Fruit fly (Drosophila melanogaster) whole organism, embryonic: ENCODE data around the gene CG11350.
A peak's percentile ranks its signal among the peaks of the same experiment; 100 is the strongest.

ENCODE experiments used
- Blimp-1 ChIP-seq: fragments of 200-800 bp; sonication (Bioruptor generic); optimal IDR thresholded peaks from 3 replicates; lab custom pipeline; 2018; ENCODE audit warnings: missing biosample characterization, missing genetic modification characterization, mild to moderate bottlenecking, moderate library complexity, missing genetic modification reagents
- CG10654 ChIP-seq: fragments of 200-800 bp; sonication (Bioruptor generic); optimal IDR thresholded peaks from 2 replicates; lab custom pipeline; 2016; ENCODE audit warnings: missing biosample characterization, missing genetic modification characterization
- CG1233 ChIP-seq: fragments of 200-800 bp; sonication (Bioruptor generic); optimal IDR thresholded peaks from 4 replicates; lab custom pipeline; 2018; ENCODE audit warnings: missing biosample characterization, mild to moderate bottlenecking, missing genetic modification characterization
- CG12659 ChIP-seq: fragments of 200-800 bp; sonication (Bioruptor generic); optimal IDR thresholded peaks from 3 replicates; lab custom pipeline; 2017; ENCODE audit warnings: mild to moderate bottlenecking, missing biosample characterization, missing genetic modification reagents, missing genetic modification characterization
- CG13123 ChIP-seq: fragments of 200-800 bp; sonication (Bioruptor generic); optimal IDR thresholded peaks from 2 replicates; lab custom pipeline; 2016; ENCODE audit warnings: missing biosample characterization, missing genetic modification characterization
- CG13296 ChIP-seq: fragments of 200-800 bp; sonication (Bioruptor generic); optimal IDR thresholded peaks from 3 replicates; lab custom pipeline; 2018; ENCODE audit warnings: missing biosample characterization, mild to moderate bottlenecking, missing genetic modification characterization
- CG2129 ChIP-seq: fragments of 200-800 bp; sonication (Bioruptor generic); IDR thresholded peaks from 2 replicates; pipeline ENCODE4 v1.3.6; 2022; ENCODE audit warnings: missing biosample characterization, missing genetic modification characterization; ENCODE audit not compliant: partially characterized antibody
- CG2889 ChIP-seq: fragments of 200-800 bp; sonication (Bioruptor generic); IDR thresholded peaks from 3 replicates; pipeline ENCODE4 v1.3.6; 2022; ENCODE audit warnings: missing biosample characterization, missing genetic modification characterization
- CG30020 ChIP-seq: fragments of 200-800 bp; optimal IDR thresholded peaks from 2 replicates; lab custom pipeline; 2019; ENCODE audit warnings: missing biosample characterization, mild to moderate bottlenecking, missing genetic modification characterization, moderate library complexity
- CG4854 ChIP-seq: fragments of 200-800 bp; sonication (Bioruptor generic); optimal IDR thresholded peaks from 2 replicates; lab custom pipeline; 2016; ENCODE audit warnings: missing biosample characterization, missing genetic modification characterization, inconsistent platforms
- CG6175 ChIP-seq: fragments of 200-800 bp; sonication (Bioruptor generic); IDR thresholded peaks from 3 replicates; pipeline ENCODE4 v1.3.6; 2022; ENCODE audit warnings: missing biosample characterization, missing genetic modification characterization
- CG8924 ChIP-seq: fragments of 200-800 bp; optimal IDR thresholded peaks from 3 replicates; lab custom pipeline; 2019; ENCODE audit warnings: missing biosample characterization, mild to moderate bottlenecking, missing genetic modification characterization, moderate library complexity
- CG9727 ChIP-seq: fragments of 200-800 bp; sonication (Bioruptor generic); optimal IDR thresholded peaks from 3 replicates; lab custom pipeline; 2017; ENCODE audit warnings: missing biosample characterization, mild to moderate bottlenecking, missing genetic modification characterization
- CrebB ChIP-seq: fragments of 200-800 bp; sonication (Bioruptor generic); optimal IDR thresholded peaks from 3 replicates; lab custom pipeline; 2018; ENCODE audit warnings: missing biosample characterization, mild to moderate bottlenecking, missing genetic modification characterization
- Doc2 ChIP-seq: fragments of 200-800 bp; sonication (Bioruptor generic); IDR thresholded peaks from 2 replicates; pipeline ENCODE4 v1.3.6; 2022; ENCODE audit warnings: missing biosample characterization, missing genetic modification characterization
- Dref ChIP-seq: fragments of 200-800 bp; sonication (Bioruptor generic); IDR thresholded peaks from 2 replicates; pipeline ENCODE4 v1.3.6; 2022; ENCODE audit warnings: missing biosample characterization, missing genetic modification characterization
- Lim3 ChIP-seq: fragments of 200-800 bp; sonication (Bioruptor generic); IDR thresholded peaks from 2 replicates; pipeline ENCODE4 v1.3.6; 2022; ENCODE audit warnings: missing biosample characterization, missing genetic modification characterization
- Mrtf ChIP-seq: fragments of 200-800 bp; sonication (Bioruptor generic); IDR thresholded peaks from 3 replicates; pipeline ENCODE4 v1.3.6; 2022; ENCODE audit warnings: missing biosample characterization, missing genetic modification characterization
- Six4 ChIP-seq: fragments of 200-800 bp; sonication (Bioruptor generic); optimal IDR thresholded peaks from 2 replicates; lab custom pipeline; 2016; ENCODE audit warnings: missing biosample characterization, missing genetic modification characterization
- Stat92E ChIP-seq, 3 experiments: fragments of >200 bp in 2 of 3; fragments of 200-800 bp in 1 of 3; sonication (Bioruptor generic) in 1 of 3; optimal IDR thresholded peaks; 2 replicates each; lab custom pipeline; 2017 to 2019; ENCODE audit warnings: missing biosample characterization in 3 of 3, missing genetic modification characterization in 3 of 3, mild to moderate bottlenecking in 1 of 3, moderate library complexity in 1 of 3
- Trl ChIP-seq, 3 experiments: fragments of >200 bp in 2 of 3; fragments of 200-800 bp in 1 of 3; sonication (Bioruptor generic) in 1 of 3; optimal IDR thresholded peaks; 2 replicates in 1 of 3; 3 replicates in 2 of 3; lab custom pipeline; 2016 to 2017; ENCODE audit warnings: missing biosample characterization in 1 of 3, missing genetic modification characterization in 1 of 3
- cas ChIP-seq: fragments of 200-800 bp; sonication (Bioruptor generic); IDR thresholded peaks from 2 replicates; pipeline ENCODE4 v1.3.6; 2022; ENCODE audit warnings: missing biosample characterization, missing genetic modification characterization
- cato ChIP-seq: fragments of 200-800 bp; sonication (Bioruptor generic); optimal IDR thresholded peaks from 2 replicates; lab custom pipeline; 2016; ENCODE audit warnings: missing biosample characterization, missing genetic modification characterization, borderline replicate concordance
- cg ChIP-seq: fragments of 200-800 bp; sonication (Bioruptor generic); optimal IDR thresholded peaks from 3 replicates; lab custom pipeline; 2019; ENCODE audit warnings: missing biosample characterization, mild to moderate bottlenecking, missing genetic modification characterization, moderate library complexity
- chm ChIP-seq: fragments of 200-800 bp; sonication (Bioruptor generic); IDR thresholded peaks from 2 replicates; pipeline ENCODE4 v1.3.6; 2022; ENCODE audit warnings: missing biosample characterization, missing genetic modification characterization
- ci ChIP-seq: fragments of 200-800 bp; sonication (Bioruptor generic); IDR thresholded peaks from 3 replicates; pipeline ENCODE4 v1.3.6; 2022; ENCODE audit warnings: missing biosample characterization, missing genetic modification characterization
- dimm ChIP-seq: fragments of 200-800 bp; sonication (Bioruptor generic); IDR thresholded peaks from 2 replicates; pipeline ENCODE4 v1.3.6; 2022; ENCODE audit warnings: missing biosample characterization, missing genetic modification characterization
- eve ChIP-seq, 2 experiments: fragments of >200 bp; optimal IDR thresholded peaks; 2 replicates each; lab custom pipeline; 2017; ENCODE audit warnings: missing biosample characterization in 2 of 2, missing genetic modification characterization in 2 of 2
- exex ChIP-seq: fragments of 200-800 bp; sonication (Bioruptor generic); optimal IDR thresholded peaks from 4 replicates; lab custom pipeline; 2018; ENCODE audit warnings: missing biosample characterization, mild to moderate bottlenecking, missing genetic modification characterization, moderate library complexity
- gro ChIP-seq: fragments of 200-800 bp; sonication (Bioruptor generic); optimal IDR thresholded peaks from 2 replicates; lab custom pipeline; 2016; ENCODE audit warnings: missing biosample characterization, missing genetic modification characterization
- h ChIP-seq: fragments of >200 bp; optimal IDR thresholded peaks from 2 replicates; lab custom pipeline; 2017
- klu ChIP-seq: fragments of 200-800 bp; sonication (Bioruptor generic); IDR thresholded peaks from 2 replicates; pipeline ENCODE4 v1.3.6; 2022; ENCODE audit warnings: missing biosample characterization, missing genetic modification characterization
- lov ChIP-seq, 2 experiments: fragments of 200-800 bp in 1 of 2; fragments of >200 bp in 1 of 2; sonication (Bioruptor generic) in 1 of 2; IDR thresholded peaks in 1 of 2; optimal IDR thresholded peaks in 1 of 2; 2 replicates in 1 of 2; 3 replicates in 1 of 2; pipeline versions ENCODE4 v1.3.6 to Lab custom; 2017 to 2022; ENCODE audit warnings: missing biosample characterization in 1 of 2, missing genetic modification characterization in 1 of 2
- nau ChIP-seq: fragments of 200-800 bp; sonication (Bioruptor generic); optimal IDR thresholded peaks from 3 replicates; lab custom pipeline; 2017; ENCODE audit warnings: missing biosample characterization, mild to moderate bottlenecking, missing genetic modification characterization, missing genetic modification reagents
- nerfin-1 ChIP-seq: fragments of 200-800 bp; sonication (Bioruptor generic); optimal IDR thresholded peaks from 3 replicates; lab custom pipeline; 2019; ENCODE audit warnings: missing biosample characterization, mild to moderate bottlenecking, missing genetic modification characterization, moderate library complexity
- nom ChIP-seq: fragments of 200-800 bp; sonication (Bioruptor generic); optimal IDR thresholded peaks from 2 replicates; lab custom pipeline; 2017; ENCODE audit warnings: missing biosample characterization, missing genetic modification characterization, mild to moderate bottlenecking, moderate library complexity, missing genetic modification reagents
- org-1 ChIP-seq: fragments of 200-800 bp; sonication (Bioruptor generic); optimal IDR thresholded peaks from 2 replicates; lab custom pipeline; 2017; ENCODE audit warnings: missing biosample characterization, missing genetic modification characterization
- pita ChIP-seq: fragments of 200-800 bp; sonication (Bioruptor generic); optimal IDR thresholded peaks from 2 replicates; lab custom pipeline; 2017; ENCODE audit warnings: missing biosample characterization, mild to moderate bottlenecking, missing genetic modification characterization
- pnt ChIP-seq: fragments of 200-800 bp; sonication (Bioruptor generic); optimal IDR thresholded peaks from 3 replicates; lab custom pipeline; 2016; ENCODE audit warnings: missing biosample characterization, missing genetic modification characterization
- pum ChIP-seq: fragments of 200-800 bp; sonication (Bioruptor generic); optimal IDR thresholded peaks from 2 replicates; lab custom pipeline; 2016; ENCODE audit warnings: missing biosample characterization, missing genetic modification characterization
- salm ChIP-seq: fragments of 200-800 bp; sonication (Bioruptor generic); optimal IDR thresholded peaks from 2 replicates; lab custom pipeline; 2018; ENCODE audit warnings: missing biosample characterization, mild to moderate bottlenecking, missing genetic modification characterization
- slp2 ChIP-seq: fragments of 200-800 bp; sonication (Bioruptor generic); optimal IDR thresholded peaks from 2 replicates; lab custom pipeline; 2016; ENCODE audit warnings: missing biosample characterization, missing genetic modification characterization
- sr ChIP-seq: fragments of 200-800 bp; sonication (Bioruptor generic); IDR thresholded peaks from 3 replicates; pipeline ENCODE4 v1.3.6; 2022; ENCODE audit warnings: missing biosample characterization, missing genetic modification characterization
- stc ChIP-seq: fragments of 200-800 bp; sonication (Bioruptor generic); IDR thresholded peaks from 2 replicates; pipeline ENCODE4 v1.3.6; 2022; ENCODE audit warnings: missing biosample characterization, missing genetic modification characterization
- tgo ChIP-seq: fragments of 200-800 bp; sonication (Bioruptor generic); IDR thresholded peaks from 3 replicates; pipeline ENCODE4 v1.3.6; 2022; ENCODE audit warnings: missing biosample characterization, missing genetic modification characterization
- trem ChIP-seq: fragments of 200-800 bp; optimal IDR thresholded peaks from 3 replicates; lab custom pipeline; 2019; ENCODE audit warnings: missing biosample characterization, mild to moderate bottlenecking, missing genetic modification characterization, moderate library complexity
- twi ChIP-seq: fragments of 200-800 bp; optimal IDR thresholded peaks from 2 replicates; lab custom pipeline; 2019; ENCODE audit warnings: missing biosample characterization, mild to moderate bottlenecking, missing genetic modification characterization, moderate library complexity
- zen ChIP-seq: fragments of 200-800 bp; sonication (Bioruptor generic); optimal IDR thresholded peaks from 3 replicates; lab custom pipeline; 2018; ENCODE audit warnings: missing biosample characterization, mild to moderate bottlenecking, missing genetic modification characterization, moderate library complexity
- zf30C ChIP-seq: fragments of 200-800 bp; sonication (Bioruptor generic); optimal IDR thresholded peaks from 3 replicates; lab custom pipeline; 2018; ENCODE audit warnings: missing biosample characterization, mild to moderate bottlenecking, missing genetic modification characterization

CG11350 gene

dm6 chr3L:4519417-4519931 is 36.9 kb downstream of the CG11350 start:
- TF ChIP-seq gro (GFP tag; lab: Kevin White, UChicago) (no peak), Blimp-1 (peak; percentile 41), eve (GFP tag; optimal IDR thresholded peaks at IDR 0.05; lab: Kevin White, UChicago) (no peak)

- TF ChIP-seq tgo (peak; percentile 26; the same call in 1 of the 3 replicates), nau (peak; percentile 47), CG13123 (GFP tag; lab: Kevin White, UChicago) (no peak), Trl (optimal IDR thresholded peaks at IDR 0.05; lab: Kevin White, UChicago) (no peak), Trl (GFP tag; optimal IDR thresholded peaks at IDR 0.05; lab: Kevin White, UChicago) (no peak), sr (GFP tag; lab: Robert Waterston, UW) (no peak), CrebB (tag; lab: Kevin White, UChicago) (no peak), chm (no peak), Doc2 (GFP tag; lab: Robert Waterston, UW) (no peak), CG10654 (GFP tag; lab: Kevin White, UChicago) (no peak), org-1 (GFP tag; lab: Kevin White, UChicago) (peak; percentile 20), exex (tag; lab: Kevin White, UChicago) (no peak), zf30C (GFP tag; lab: Kevin White, UChicago) (no peak), Lim3 (GFP tag; lab: Robert Waterston, UW) (no peak), trem (no peak), CG1233 (GFP tag; lab: Kevin White, UChicago) (no peak), CG9727 (GFP tag; lab: Kevin White, UChicago) (no peak), Dref (GFP tag; lab: Robert Waterston, UW) (no peak), lov (optimal IDR thresholded peaks at IDR 0.05; lab: Kevin White, UChicago) (no peak), lov (GFP tag; IDR thresholded peaks at IDR 0.05; lab: Robert Waterston, UW) (no peak), h (lab: Kevin White, UChicago) (no peak), ci (GFP tag; lab: Robert Waterston, UW) (no peak), pnt (no peak), CG12659 (GFP tag; lab: Kevin White, UChicago) (peak; percentile 4), twi (tag; lab: Kevin White, UChicago) (no peak), salm (tag; lab: Kevin White, UChicago) (no peak), zen (no peak), klu (GFP tag; lab: Robert Waterston, UW) (no peak), CG13296 (GFP tag; lab: Kevin White, UChicago) (peak; percentile 38), CG30020 (tag; lab: Kevin White, UChicago) (no peak), pum (GFP tag; lab: Kevin White, UChicago) (no peak), CG4854 (peak; percentile 47), Stat92E (GFP tag; optimal IDR thresholded peaks at IDR 0.05; lab: Kevin White, UChicago) (no peak), CG2889 (GFP tag; lab: Robert Waterston, UW) (no peak), dimm (GFP tag; lab: Robert Waterston, UW) (no peak), slp2 (no peak), nerfin-1 (tag; lab: Kevin White, UChicago) (no peak), cato (GFP tag; lab: Kevin White, UChicago) (no peak), CG8924 (tag; lab: Kevin White, UChicago) (no peak), cg (GFP tag; lab: Kevin White, UChicago) (no peak), nom (GFP tag; lab: Kevin White, UChicago) (no peak), Mrtf (GFP tag; lab: Robert Waterston, UW) (no peak), cas (GFP tag; lab: Robert Waterston, UW) (no peak), CG2129 (no peak), pita (no peak), CG6175 (GFP tag; lab: Robert Waterston, UW) (no peak), Six4 (GFP tag; lab: Kevin White, UChicago) (no peak), stc (GFP tag; lab: Robert Waterston, UW) (no peak)
Measured at dm6 chr3L:4521809-4522208, 39.2 kb downstream of the CG11350 start.
